Worm (Caenorhabditis elegans) whole organism, L4/young adult: ENCODE results near the gene M163.11.

Experiments
- W03F9.2 ChIP-seq: fragments of 150-350 bp; optimal IDR thresholded peaks from 2 replicates; lab custom pipeline; 2014; ENCODE audit warnings: missing biosample characterization, missing genetic modification characterization
- him-1 ChIP-seq: sonication (generic microtip); optimal IDR thresholded peaks from 2 replicates; lab custom pipeline; 2016; ENCODE audit warnings: missing genotype, missing genetic modification reagents, missing genetic modification characterization, missing compliant biosample characterization

- TF ChIP-seq W03F9.2 (no peak), him-1 (tag; lab: Kevin White, UChicago) (no peak)
Observed at ce11 chrX:14478193-14478592, 985 bp upstream of the M163.11 start.
